Worm (Caenorhabditis elegans) whole organism, L4 larva: ENCODE data around the gene C12D8.21.

Experiments used
- ama-1 ChIP-seq: fragments of 150-350 bp; optimal IDR thresholded peaks from 2 replicates; lab custom pipeline; 2014; ENCODE audit warnings: inconsistent platforms, mixed read lengths
- ceh-82 ChIP-seq: sonication (generic microtip); optimal IDR thresholded peaks from 2 replicates; lab custom pipeline; 2017; ENCODE audit warnings: missing biosample characterization, missing genetic modification characterization
- egl-27 ChIP-seq: sonication (generic microtip); optimal IDR thresholded peaks from 3 replicates; lab custom pipeline; 2017; ENCODE audit warnings: missing biosample characterization, missing genetic modification reagents, missing genetic modification characterization
- fkh-10 ChIP-seq: fragments of 150-350 bp; optimal IDR thresholded peaks from 2 replicates; lab custom pipeline; 2014; ENCODE audit warnings: missing biosample characterization, missing genetic modification reagents, missing genetic modification characterization
- lin-29 ChIP-seq: fragments of 200-800 bp; sonication (Bioruptor generic); IDR thresholded peaks from 2 replicates; pipeline ENCODE4 v1.3.6; 2022; ENCODE audit warnings: missing genetic modification reagents, missing genetic modification characterization, missing compliant biosample characterization
- lir-3 ChIP-seq: sonication (generic microtip); optimal IDR thresholded peaks from 2 replicates; lab custom pipeline; 2016; ENCODE audit warnings: mild to moderate bottlenecking, missing genetic modification characterization, missing compliant biosample characterization
- nhr-77 ChIP-seq: fragments of 150-350 bp; optimal IDR thresholded peaks from 2 replicates; lab custom pipeline; 2014; ENCODE audit warnings: missing biosample characterization, missing genetic modification characterization
- skn-1 ChIP-seq: fragments of 150-350 bp; optimal IDR thresholded peaks from 2 replicates; lab custom pipeline; 2014; ENCODE audit warnings: missing biosample characterization, missing genetic modification characterization
- zip-2 ChIP-seq: fragments of 150-350 bp; optimal IDR thresholded peaks from 2 replicates; lab custom pipeline; 2014; ENCODE audit warnings: missing biosample characterization, missing genetic modification characterization

DNA sequence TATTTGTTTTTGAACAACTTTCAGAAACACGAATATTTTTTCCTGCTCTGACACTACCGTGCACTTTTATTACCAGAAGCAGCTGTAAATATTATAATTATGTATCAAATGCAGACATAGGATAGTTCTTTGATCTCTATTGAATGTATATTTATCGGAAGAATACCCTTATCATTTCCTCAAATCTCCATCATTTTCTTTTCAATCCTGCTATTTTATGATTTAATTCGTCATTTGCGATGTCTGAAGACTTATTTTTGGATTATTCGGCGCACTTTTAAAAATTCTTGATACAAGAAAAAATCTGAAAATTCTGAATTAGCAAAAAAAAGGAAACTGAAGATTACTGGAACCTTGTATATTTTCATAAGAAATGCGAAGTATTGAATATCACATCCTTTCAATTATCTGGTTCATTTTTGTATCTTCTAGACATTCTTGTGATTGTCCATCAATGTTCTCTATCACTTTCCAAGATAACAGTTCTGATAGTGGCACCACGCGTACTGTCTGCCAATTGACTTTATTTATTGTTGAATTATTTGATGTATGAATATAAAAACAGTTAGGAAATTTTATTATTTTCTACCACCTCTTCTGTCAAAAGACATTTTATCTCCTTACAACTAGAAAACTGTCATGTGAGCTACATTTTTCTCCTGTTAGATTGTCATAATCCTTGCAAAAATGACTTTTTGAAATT lies 3.2 kb upstream of the C12D8.21 start:
- TF ChIP-seq fkh-10 (GFP tag; lab: Kevin White, UChicago) (no peak), egl-27 (tag; lab: Kevin White, UChicago) (no peak), ama-1 (lab: Kevin White, UChicago) (no peak), lin-29 (GFP tag; lab: Robert Waterston, UW) (no peak), ceh-82 (tag; lab: Kevin White, UChicago) (no peak), zip-2 (tag; lab: Kevin White, UChicago) (no peak), lir-3 (tag; lab: Kevin White, UChicago) (no peak), nhr-77 (tag; lab: Kevin White, UChicago) (no peak), skn-1 (tag; lab: Kevin White, UChicago) (no peak)
